Fruit fly (Drosophila melanogaster): Measurements from ENCODE around the gene CG31223.

Gene CG31223

dm6 chr3R:20845493-20845892 lies 14.6 kb downstream of the CG31223 start:
- no peak for TF ChIP-seq CG17801 (GFP tag; optimal IDR thresholded peaks at IDR 0.05; ENCODE audit: partially characterized antibody)

dm6 chr3R:20846316-20846715 lies 15.4 kb downstream of the CG31223 start:
- TF ChIP-seq CG17801 (GFP tag; optimal IDR thresholded peaks at IDR 0.05; ENCODE audit: partially characterized antibody), result no peak

- no peak for TF ChIP-seq CG17801 (GFP tag; optimal IDR thresholded peaks at IDR 0.05; ENCODE audit: partially characterized antibody)
Measured at dm6 chr3R:20846768-20847167, 15.8 kb downstream of the CG31223 start, which contains the start of gene CG15696. Gene CG15696 (plus strand): TSS chr3R:20847068.

- TF ChIP-seq CG17801 (GFP tag; optimal IDR thresholded peaks at IDR 0.05; ENCODE audit: partially characterized antibody), result peak; percentile 72
Measured at dm6 chr3R:20850395-20851039, 19.6 kb downstream of the CG31223 start, which contains the start of gene RpS30. Gene RpS30 (plus strand): TSS chr3R:20850516.

dm6 chr3R:20859845-20860244 lies 28.9 kb downstream of the CG31223 start, which contains the start of gene Ir93a:
Gene Ir93a (minus strand): TSS chr3R:20859945.
- no peak for TF ChIP-seq CG17801 (GFP tag; optimal IDR thresholded peaks at IDR 0.05; ENCODE audit: partially characterized antibody)

dm6 chr3R:20866204-20866603 lies 35.3 kb downstream of the CG31223 start, which contains the start of gene KaiR1D:
Gene KaiR1D (minus strand): TSS chr3R:20866231.
- TF ChIP-seq CG17801 (GFP tag; optimal IDR thresholded peaks at IDR 0.05; ENCODE audit: partially characterized antibody), result no peak

dm6 chr3R:20870736-20871135 lies 39.8 kb downstream of the CG31223 start, which contains the start of gene TotA:
Gene TotA (plus strand): TSS chr3R:20871036.
- no peak for TF ChIP-seq CG17801 (GFP tag; optimal IDR thresholded peaks at IDR 0.05; ENCODE audit: partially characterized antibody)

- no peak for TF ChIP-seq CG17801 (GFP tag; optimal IDR thresholded peaks at IDR 0.05; ENCODE audit: partially characterized antibody)
Measured at dm6 chr3R:20872688-20873087, 41.8 kb downstream of the CG31223 start, which contains the start of gene TotC. Gene TotC (plus strand): TSS chr3R:20872988.

- TF ChIP-seq CG17801 (GFP tag; optimal IDR thresholded peaks at IDR 0.05; ENCODE audit: partially characterized antibody), result no peak
Measured at dm6 chr3R:20873638-20874037, 42.7 kb downstream of the CG31223 start, which contains the start of gene TotB. Gene TotB (plus strand): TSS chr3R:20873938.

- TF ChIP-seq CG17801 (GFP tag; optimal IDR thresholded peaks at IDR 0.05; ENCODE audit: partially characterized antibody), result no peak
Measured at dm6 chr3R:20876680-20877079, 45.8 kb downstream of the CG31223 start.

- no peak for TF ChIP-seq CG17801 (GFP tag; optimal IDR thresholded peaks at IDR 0.05; ENCODE audit: partially characterized antibody)
Measured at dm6 chr3R:20877436-20877835, 46.5 kb downstream of the CG31223 start, which contains the start of gene TotZ. Gene TotZ (plus strand): TSS chr3R:20877736.
